Fruit fly (Drosophila melanogaster): ENCODE results near the gene CG6678.

Gene CG6678

DNA sequence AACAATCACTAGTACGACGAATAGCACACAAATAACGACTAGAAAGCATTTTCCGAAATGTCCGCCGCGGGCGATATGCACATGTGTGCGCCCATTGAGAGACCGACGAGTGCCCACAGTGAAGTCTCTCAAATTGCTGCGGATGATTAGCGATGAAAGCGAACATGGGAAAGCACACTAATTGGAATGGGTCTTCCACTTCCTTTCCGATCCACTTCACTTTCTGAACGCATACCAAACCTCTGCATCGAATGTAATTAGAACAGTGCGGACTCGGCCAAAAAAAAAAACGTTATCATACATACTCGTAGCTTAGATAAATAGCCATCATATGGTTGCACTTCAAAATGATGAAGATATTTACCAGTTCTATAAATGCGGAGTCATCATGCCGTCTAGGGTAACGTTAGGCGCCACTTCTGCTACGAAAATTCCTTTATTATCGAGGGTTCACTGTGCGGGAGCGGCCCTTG, 36.8 kb upstream of the CG6678 start (continued):
- TF ChIP-seq H2.0 (GFP tag; IDR thresholded peaks at IDR 0.05) (no peak), CG11695 (GFP tag; IDR thresholded peaks at IDR 0.05) (0 out of 3 replicates have a peak, but pooled peaks have one; percentile 25), sim (GFP tag; IDR thresholded peaks at IDR 0.05) (no peak), hkb (optimal IDR thresholded peaks at IDR 0.05) (no peak), hkb (GFP tag; IDR thresholded peaks at IDR 0.05) (no peak), CG11560 (tag; IDR thresholded peaks at IDR 0.05) (no peak), peb (GFP tag; IDR thresholded peaks at IDR 0.05) (no peak), CG16815 (GFP tag; optimal IDR thresholded peaks at IDR 0.05) (peak; percentile 47), schlank (tag; optimal IDR thresholded peaks at IDR 0.05) (no peak), Dip2 (GFP tag; IDR thresholded peaks at IDR 0.05) (no peak), NfI (GFP tag; optimal IDR thresholded peaks at IDR 0.05) (peak; percentile 8), gt (GFP tag; IDR thresholded peaks at IDR 0.05) (no peak), Sox102F (GFP tag; optimal IDR thresholded peaks at IDR 0.05) (peak; percentile 54), nom (GFP tag; optimal IDR thresholded peaks at IDR 0.05) (no peak), unpg (GFP tag; optimal IDR thresholded peaks at IDR 0.05) (peak; percentile 34), CG4854 (GFP tag; optimal IDR thresholded peaks at IDR 0.05) (no peak), trh (GFP tag; optimal IDR thresholded peaks at IDR 0.05) (no peak), Usf (GFP tag; optimal IDR thresholded peaks at IDR 0.05) (peak; percentile 23), CG2875 (GFP tag; optimal IDR thresholded peaks at IDR 0.05) (no peak), cad (GFP tag; optimal IDR thresholded peaks at IDR 0.05) (no peak), yki (optimal IDR thresholded peaks at IDR 0.05) (no peak), odd (GFP tag; optimal IDR thresholded peaks at IDR 0.05) (peak; percentile 7), toy (GFP tag; IDR thresholded peaks at IDR 0.05) (no peak), CG9797 (GFP tag; optimal IDR thresholded peaks at IDR 0.05) (no peak), exex (tag; optimal IDR thresholded peaks at IDR 0.05) (no peak), bcd (GFP tag; optimal IDR thresholded peaks at IDR 0.05) (no peak), crc (GFP tag; optimal IDR thresholded peaks at IDR 0.05) (peak; percentile 18), eyg (GFP tag; optimal IDR thresholded peaks at IDR 0.05) (no peak), lab (GFP tag; optimal IDR thresholded peaks at IDR 0.05) (peak; percentile 38), zf30C (GFP tag; optimal IDR thresholded peaks at IDR 0.05) (no peak), fu2 (GFP tag; optimal IDR thresholded peaks at IDR 0.05) (no peak), z (GFP tag; IDR thresholded peaks at IDR 0.05) (0 out of 3 replicates have a peak, but pooled peaks have one; percentile 33), slp2 (GFP tag; optimal IDR thresholded peaks at IDR 0.05) (peak; percentile 28), CG9215 (GFP tag; IDR thresholded peaks at IDR 0.05) (no peak), CrebB (tag; optimal IDR thresholded peaks at IDR 0.05) (no peak), seq (GFP tag; IDR thresholded peaks at IDR 0.05) (no peak), scrt (GFP tag; optimal IDR thresholded peaks at IDR 0.05) (no peak), Xrp1 (GFP tag; IDR thresholded peaks at IDR 0.05) (peak; percentile 72), D19B (GFP tag; optimal IDR thresholded peaks at IDR 0.05) (no peak), Mad (GFP tag; optimal IDR thresholded peaks at IDR 0.05) (no peak), CG12104 (GFP tag; optimal IDR thresholded peaks at IDR 0.05) (no peak), CG1792 (GFP tag; optimal IDR thresholded peaks at IDR 0.05) (peak; percentile 13), grau (tag; optimal IDR thresholded peaks at IDR 0.05) (peak; percentile 95), al (GFP tag; IDR thresholded peaks at IDR 0.05) (no peak), CG17568 (GFP tag; optimal IDR thresholded peaks at IDR 0.05) (no peak), CG31388 (GFP tag; optimal IDR thresholded peaks at IDR 0.05) (no peak), CG15696 (tag; optimal IDR thresholded peaks at IDR 0.05) (peak; percentile 30), chinmo (GFP tag; IDR thresholded peaks at IDR 0.05; ENCODE audit: partially characterized antibody) (no peak), Hand (GFP tag; optimal IDR thresholded peaks at IDR 0.05) (no peak), Kr (GFP tag; optimal IDR thresholded peaks at IDR 0.05) (no peak), CG10979 (tag; optimal IDR thresholded peaks at IDR 0.05) (peak; percentile 41), CG17612 (GFP tag; IDR thresholded peaks at IDR 0.05) (no peak), Deaf1 (tag; optimal IDR thresholded peaks at IDR 0.05) (no peak)
